Worm (Caenorhabditis elegans) whole organism, young adult: ENCODE measurements around the gene C32D5.11.

Experiments used
- F33H1.4 ChIP-seq: fragments of 200-800 bp; sonication (Bioruptor generic); IDR thresholded peaks from 2 replicates; pipeline ENCODE4 v1.3.6; 2022; ENCODE audit warnings: missing genetic modification reagents, missing genetic modification characterization, missing compliant biosample characterization
- K11D2.4 ChIP-seq: fragments of 200-800 bp; sonication (Bioruptor generic); IDR thresholded peaks from 2 replicates; pipeline ENCODE4 v1.3.6; 2022; ENCODE audit warnings: missing genetic modification reagents, missing genetic modification characterization, missing compliant biosample characterization
- ceh-58 ChIP-seq: fragments of 200-800 bp; sonication (Bioruptor generic); IDR thresholded peaks from 2 replicates; pipeline ENCODE4 v1.3.6; 2022; ENCODE audit warnings: missing genetic modification characterization, missing compliant biosample characterization
- dpl-1 ChIP-seq: fragments of 150-350 bp; optimal IDR thresholded peaks from 2 replicates; lab custom pipeline; 2014; ENCODE audit warnings: missing biosample characterization, missing genetic modification reagents, missing genetic modification characterization
- hsf-1 ChIP-seq: fragments of 200-800 bp; sonication (Bioruptor generic); IDR thresholded peaks from 2 replicates; pipeline ENCODE4 v1.3.6; 2022; ENCODE audit warnings: missing genetic modification reagents, missing genetic modification characterization, missing compliant biosample characterization
- madf-6 ChIP-seq: fragments of 200-800 bp; sonication (Bioruptor generic); IDR thresholded peaks from 2 replicates; pipeline ENCODE4 v1.3.6; 2022; ENCODE audit warnings: missing genetic modification reagents, missing genetic modification characterization, missing compliant biosample characterization
- nfya-2 ChIP-seq: fragments of 200-800 bp; sonication (Bioruptor generic); IDR thresholded peaks from 2 replicates; pipeline ENCODE4 v1.3.6; 2022; ENCODE audit warnings: missing genetic modification reagents, missing genetic modification characterization, missing compliant biosample characterization
- pbrm-1 ChIP-seq: fragments of 200-800 bp; sonication (Bioruptor generic); IDR thresholded peaks from 2 replicates; pipeline ENCODE4 v1.3.6; 2022; ENCODE audit warnings: missing genetic modification reagents, missing genetic modification characterization, missing compliant biosample characterization
- snpc-1.1 ChIP-seq: sonication (generic microtip); optimal IDR thresholded peaks from 2 replicates; lab custom pipeline; 2017; ENCODE audit warnings: missing genetic modification characterization, mild to moderate bottlenecking, missing compliant biosample characterization, antibody characterized with exemption, moderate library complexity, missing genotype, missing genetic modification reagents; ENCODE audit not compliant: insufficient read depth

- no peak for TF ChIP-seq pbrm-1 (GFP tag; lab: Robert Waterston, UW)
- no peak for TF ChIP-seq K11D2.4 (GFP tag; lab: Robert Waterston, UW)
- TF ChIP-seq ceh-58: no peak
- no peak for TF ChIP-seq madf-6 (GFP tag; lab: Robert Waterston, UW)
- TF ChIP-seq F33H1.4 (GFP tag; lab: Robert Waterston, UW): no peak
- no peak for TF ChIP-seq nfya-2 (GFP tag; lab: Robert Waterston, UW)
- no peak for TF ChIP-seq dpl-1 (GFP tag; lab: Kevin White, UChicago)
- TF ChIP-seq snpc-1.1: no peak
- no peak for TF ChIP-seq hsf-1 (GFP tag; lab: Robert Waterston, UW)
Measured at ce11 chrII:6403233-6403632, 48.0 kb upstream of the C32D5.11 start, which contains the start of gene T25D10.1.
